Fruit fly (Drosophila melanogaster) whole organism, embryonic: ENCODE results near the gene Usp16-45.

ENCODE experiments used
- Awh ChIP-seq: fragments of 200-800 bp; sonication (Bioruptor generic); IDR thresholded peaks from 2 replicates; pipeline ENCODE4, ENCODE4 v1.3.6; 2022; ENCODE audit warnings: missing biosample characterization, missing genetic modification characterization
- C15 ChIP-seq: fragments of 200-800 bp; sonication (Bioruptor generic); IDR thresholded peaks from 3 replicates; pipeline ENCODE4 v1.3.6; 2022; ENCODE audit warnings: missing biosample characterization, missing genetic modification characterization
- CG10565 ChIP-seq: fragments of 200-800 bp; sonication (Bioruptor generic); optimal IDR thresholded peaks from 3 replicates; lab custom pipeline; 2016; ENCODE audit warnings: missing biosample characterization, mild to moderate bottlenecking, missing genetic modification characterization
- CG11398 ChIP-seq: fragments of 200-800 bp; sonication (Bioruptor generic); optimal IDR thresholded peaks from 2 replicates; lab custom pipeline; 2016; ENCODE audit warnings: missing biosample characterization, missing genetic modification characterization
- CG11504 ChIP-seq: fragments of 200-800 bp; sonication (Bioruptor generic); optimal IDR thresholded peaks from 3 replicates; lab custom pipeline; 2019; ENCODE audit warnings: missing biosample characterization, mild to moderate bottlenecking, missing genetic modification characterization, moderate library complexity
- CG11560 ChIP-seq: fragments of 200-800 bp; sonication (Bioruptor generic); IDR thresholded peaks from 3 replicates; pipeline ENCODE4 v1.3.6; 2022; ENCODE audit warnings: missing biosample characterization, missing genetic modification characterization
- CG12071 ChIP-seq: fragments of 200-800 bp; sonication (Bioruptor generic); optimal IDR thresholded peaks from 3 replicates; lab custom pipeline; 2018; ENCODE audit warnings: missing biosample characterization, mild to moderate bottlenecking, missing genetic modification characterization
- CG12155 ChIP-seq: fragments of 200-800 bp; sonication (Bioruptor generic); optimal IDR thresholded peaks from 3 replicates; lab custom pipeline; 2016; ENCODE audit warnings: missing biosample characterization, missing genetic modification characterization
- CG15696 ChIP-seq: fragments of 200-800 bp; sonication (Bioruptor generic); optimal IDR thresholded peaks from 2 replicates; lab custom pipeline; 2019; ENCODE audit warnings: missing biosample characterization, mild to moderate bottlenecking, missing genetic modification characterization, moderate library complexity
- CG17568 ChIP-seq: fragments of 200-800 bp; sonication (Bioruptor generic); optimal IDR thresholded peaks from 2 replicates; lab custom pipeline; 2018; ENCODE audit warnings: missing biosample characterization, mild to moderate bottlenecking, missing genetic modification characterization, moderate library complexity
- CG18599 ChIP-seq: fragments of 200-800 bp; sonication (Bioruptor generic); optimal IDR thresholded peaks from 3 replicates; lab custom pipeline; 2017; ENCODE audit warnings: missing biosample characterization, missing genetic modification characterization, mild to moderate bottlenecking, moderate library complexity, missing genetic modification reagents
- CG2120 ChIP-seq: fragments of 200-800 bp; sonication (Bioruptor generic); optimal IDR thresholded peaks from 3 replicates; lab custom pipeline; 2016; ENCODE audit warnings: missing biosample characterization, missing genetic modification characterization
- CG2129 ChIP-seq: fragments of 200-800 bp; sonication (Bioruptor generic); IDR thresholded peaks from 2 replicates; pipeline ENCODE4 v1.3.6; 2022; ENCODE audit warnings: missing biosample characterization, missing genetic modification characterization; ENCODE audit not compliant: partially characterized antibody
- CG2678 ChIP-seq: fragments of 200-800 bp; sonication (Bioruptor generic); optimal IDR thresholded peaks from 3 replicates; lab custom pipeline; 2019; ENCODE audit warnings: missing biosample characterization, mild to moderate bottlenecking, missing genetic modification characterization, moderate library complexity
- CG3163 ChIP-seq: fragments of 200-800 bp; sonication (Bioruptor generic); optimal IDR thresholded peaks from 3 replicates; lab custom pipeline; 2016; ENCODE audit warnings: missing biosample characterization, missing genetic modification characterization
- CG34376 ChIP-seq: fragments of 200-800 bp; sonication (Bioruptor generic); optimal IDR thresholded peaks from 2 replicates; lab custom pipeline; 2018; ENCODE audit warnings: missing biosample characterization, mild to moderate bottlenecking, missing genetic modification characterization
- CG34422 ChIP-seq: fragments of 200-800 bp; sonication (Bioruptor generic); IDR thresholded peaks from 3 replicates; pipeline ENCODE4 v1.3.6; 2022; ENCODE audit warnings: missing biosample characterization, missing genetic modification characterization
- CG42726 ChIP-seq: fragments of 200-800 bp; sonication (Bioruptor generic); IDR thresholded peaks from 2 replicates; pipeline ENCODE4 v1.3.6; 2022; ENCODE audit warnings: missing biosample characterization, missing genetic modification characterization; ENCODE audit not compliant: partially characterized antibody
- CG4328 ChIP-seq: fragments of 200-800 bp; sonication (Bioruptor generic); optimal IDR thresholded peaks from 3 replicates; lab custom pipeline; 2017; ENCODE audit warnings: missing biosample characterization, missing genetic modification reagents, missing genetic modification characterization
- CG4360 ChIP-seq: fragments of 200-800 bp; sonication (Bioruptor generic); IDR thresholded peaks from 2 replicates; pipeline ENCODE4 v1.3.6; 2022; ENCODE audit warnings: missing biosample characterization, missing genetic modification characterization
- CG4404 ChIP-seq: fragments of 200-800 bp; sonication (Bioruptor generic); IDR thresholded peaks from 2 replicates; pipeline ENCODE4 v1.3.6; 2022; ENCODE audit warnings: missing biosample characterization, missing genetic modification characterization
- CG4617 ChIP-seq: fragments of 200-800 bp; sonication (Bioruptor generic); optimal IDR thresholded peaks from 3 replicates; lab custom pipeline; 2016; ENCODE audit warnings: missing biosample characterization, missing genetic modification characterization, borderline replicate concordance
- CG6654 ChIP-seq: fragments of 200-800 bp; sonication (Bioruptor generic); optimal IDR thresholded peaks from 2 replicates; lab custom pipeline; 2017; ENCODE audit warnings: missing biosample characterization, mild to moderate bottlenecking, missing genetic modification characterization
- CG8290 ChIP-seq, 3 experiments: fragments of 200-800 bp; sonication (Bioruptor generic); optimal IDR thresholded peaks; 2 replicates each; lab custom pipeline; 2016 to 2019; ENCODE audit warnings: missing biosample characterization in 3 of 3, missing genetic modification characterization in 3 of 3, mild to moderate bottlenecking in 2 of 3, moderate library complexity in 1 of 3
- Dek ChIP-seq: fragments of 200-800 bp; sonication (Bioruptor generic); optimal IDR thresholded peaks from 3 replicates; lab custom pipeline; 2019; ENCODE audit warnings: missing biosample characterization, mild to moderate bottlenecking, missing genetic modification characterization, moderate library complexity
- Fer1 ChIP-seq: fragments of 200-800 bp; sonication (Bioruptor generic); optimal IDR thresholded peaks from 2 replicates; lab custom pipeline; 2017; ENCODE audit warnings: missing biosample characterization, mild to moderate bottlenecking, missing genetic modification characterization
- GATAe ChIP-seq: fragments of 200-800 bp; sonication (Bioruptor generic); conservative IDR thresholded peaks from 2 replicates; pipeline ENCODE4 v1.3.6; 2022; ENCODE audit warnings: missing biosample characterization, missing genetic modification characterization
- Mrtf ChIP-seq: fragments of 200-800 bp; sonication (Bioruptor generic); IDR thresholded peaks from 3 replicates; pipeline ENCODE4 v1.3.6; 2022; ENCODE audit warnings: missing biosample characterization, missing genetic modification characterization
- PHDP ChIP-seq: fragments of 200-800 bp; sonication (Bioruptor generic); optimal IDR thresholded peaks from 3 replicates; lab custom pipeline; 2018; ENCODE audit warnings: missing biosample characterization, mild to moderate bottlenecking, missing genetic modification characterization, moderate library complexity
- Rfx ChIP-seq: fragments of 200-800 bp; sonication (Bioruptor generic); IDR thresholded peaks from 2 replicates; pipeline ENCODE4 v1.3.6; 2022; ENCODE audit warnings: missing biosample characterization, missing genetic modification characterization
- amos ChIP-seq: fragments of 200-800 bp; sonication (Bioruptor generic); IDR thresholded peaks from 2 replicates; pipeline ENCODE4 v1.3.6; 2022; ENCODE audit warnings: missing biosample characterization, missing genetic modification characterization; ENCODE audit not compliant: partially characterized antibody
- aop ChIP-seq: fragments of 200-800 bp; sonication (Bioruptor generic); IDR thresholded peaks from 2 replicates; pipeline ENCODE4 v1.3.6; 2022; ENCODE audit warnings: missing biosample characterization, missing genetic modification characterization
- az2 ChIP-seq: fragments of 200-800 bp; sonication (Bioruptor generic); optimal IDR thresholded peaks from 3 replicates; lab custom pipeline; 2016; ENCODE audit warnings: missing biosample characterization, missing genetic modification characterization
- bowl ChIP-seq: fragments of 200-800 bp; sonication (Bioruptor generic); IDR thresholded peaks from 2 replicates; pipeline ENCODE4 v1.3.6; 2022; ENCODE audit warnings: missing biosample characterization, missing genetic modification characterization
- caup ChIP-seq: fragments of 200-800 bp; sonication (Bioruptor generic); optimal IDR thresholded peaks from 3 replicates; lab custom pipeline; 2017; ENCODE audit warnings: missing biosample characterization, mild to moderate bottlenecking, missing genetic modification characterization, moderate library complexity; ENCODE audit not compliant: severe bottlenecking
- emc ChIP-seq: fragments of 200-800 bp; sonication (Bioruptor generic); optimal IDR thresholded peaks from 2 replicates; lab custom pipeline; 2016; ENCODE audit warnings: missing biosample characterization, missing genetic modification characterization
- knrl ChIP-seq: fragments of 200-800 bp; sonication (Bioruptor generic); IDR thresholded peaks from 3 replicates; pipeline ENCODE4 v1.3.6; 2022; ENCODE audit warnings: missing biosample characterization, missing genetic modification characterization; ENCODE audit not compliant: partially characterized antibody
- luna ChIP-seq: fragments of 200-800 bp; sonication (Bioruptor generic); optimal IDR thresholded peaks from 2 replicates; lab custom pipeline; 2016; ENCODE audit warnings: missing biosample characterization, missing genetic modification characterization
- maf-S ChIP-seq: fragments of 200-800 bp; sonication (Bioruptor generic); optimal IDR thresholded peaks from 2 replicates; lab custom pipeline; 2016; ENCODE audit warnings: missing biosample characterization, missing genetic modification characterization
- ranshi ChIP-seq: fragments of 200-800 bp; sonication (Bioruptor generic); IDR thresholded peaks from 2 replicates; pipeline ENCODE4 v1.3.6; 2022; ENCODE audit warnings: missing biosample characterization, missing genetic modification characterization
- scrt ChIP-seq: fragments of 200-800 bp; sonication (Bioruptor generic); optimal IDR thresholded peaks from 2 replicates; lab custom pipeline; 2018; ENCODE audit warnings: missing biosample characterization, mild to moderate bottlenecking, missing genetic modification characterization, moderate library complexity
- slbo ChIP-seq: fragments of 200-800 bp; sonication (Bioruptor generic); IDR thresholded peaks from 2 replicates; pipeline ENCODE4 v1.3.6; 2022; ENCODE audit warnings: missing biosample characterization, missing genetic modification characterization
- ssp ChIP-seq: fragments of 200-800 bp; sonication (Bioruptor generic); IDR thresholded peaks from 2 replicates; pipeline ENCODE4 v1.3.6; 2022; ENCODE audit warnings: missing biosample characterization, missing genetic modification characterization
- zen2 ChIP-seq: fragments of 200-800 bp; sonication (Bioruptor generic); IDR thresholded peaks from 3 replicates; pipeline ENCODE4 v1.3.6; 2022; ENCODE audit warnings: missing biosample characterization, missing genetic modification characterization; ENCODE audit not compliant: partially characterized antibody
- zfh1 ChIP-seq: fragments of 200-800 bp; sonication (Bioruptor generic); IDR thresholded peaks from 3 replicates; pipeline ENCODE4 v1.3.6; 2022; ENCODE audit warnings: missing biosample characterization, missing genetic modification characterization

The Usp16-45 gene

dm6 chrX:5421407-5422250 is at the start of gene Usp16-45 (continued):
- peak; percentile 14 for TF ChIP-seq CG12155

- no peak for TF ChIP-seq CG6654 (GFP tag; lab: Kevin White, UChicago)
- TF ChIP-seq knrl: 0 out of 3 replicates have a peak, but pooled peaks have one; percentile 28
- peak; percentile 73; the same call in 1 of the 2 replicates for TF ChIP-seq CG2129 (GFP tag; lab: Robert Waterston, UW)
- TF ChIP-seq amos (GFP tag; lab: Robert Waterston, UW): peak; percentile 13; the same call in 1 of the 2 replicates
- peak; percentile 98 for TF ChIP-seq CG42726 (GFP tag; lab: Robert Waterston, UW)
- TF ChIP-seq Rfx: no peak
These were observed 38.8 kb upstream of the Usp16-45 start for dm6 chrX:5382539-5382938.

- TF ChIP-seq zfh1 (GFP tag; lab: Robert Waterston, UW) (no peak), CG2678 (tag; lab: Kevin White, UChicago) (no peak), PHDP (tag; lab: Kevin White, UChicago) (peak; percentile 34), CG15696 (no peak), CG4617 (GFP tag; lab: Kevin White, UChicago) (no peak), ssp (GFP tag; lab: Robert Waterston, UW) (no peak), CG2120 (GFP tag; lab: Kevin White, UChicago) (peak; percentile 3), CG4360 (no peak), CG11504 (tag; lab: Kevin White, UChicago) (no peak), luna (GFP tag; lab: Kevin White, UChicago) (no peak), CG18599 (GFP tag; lab: Kevin White, UChicago) (peak; percentile 71), az2 (GFP tag; lab: Kevin White, UChicago) (no peak), CG12071 (GFP tag; lab: Kevin White, UChicago) (peak; percentile 4), CG34422 (GFP tag; lab: Robert Waterston, UW) (no peak), GATAe (GFP tag; lab: Robert Waterston, UW) (no peak), caup (GFP tag; lab: Kevin White, UChicago) (peak; percentile 11), aop (GFP tag; lab: Robert Waterston, UW) (no peak), Mrtf (GFP tag; lab: Robert Waterston, UW) (no peak), CG11398 (GFP tag; lab: Kevin White, UChicago) (no peak), CG11560 (no peak), Fer1 (GFP tag; lab: Kevin White, UChicago) (peak; percentile 58), scrt (GFP tag; lab: Kevin White, UChicago) (peak; percentile 9), CG10565 (GFP tag; lab: Kevin White, UChicago) (no peak), CG17568 (GFP tag; lab: Kevin White, UChicago) (peak; percentile 20), slbo (no peak), bowl (no peak), zen2 (no peak), Dek (tag; lab: Kevin White, UChicago) (no peak), C15 (no peak), emc (GFP tag; lab: Kevin White, UChicago) (no peak), CG4404 (no peak), maf-S (no peak), CG3163 (GFP tag; lab: Kevin White, UChicago) (no peak), CG8290 (GFP tag; optimal IDR thresholded peaks at IDR 0.05; lab: Kevin White, UChicago) (no peak), CG8290 (tag; optimal IDR thresholded peaks at IDR 0.05; lab: Kevin White, UChicago) (peak in 1 of 2 experiments; percentile 10), Awh (GFP tag; lab: Robert Waterston, UW) (no peak), CG4328 (GFP tag; lab: Kevin White, UChicago) (no peak), ranshi (GFP tag; lab: Robert Waterston, UW) (no peak), CG34376 (GFP tag; lab: Kevin White, UChicago) (peak; percentile 17)
These were observed 12.5 kb upstream of the Usp16-45 start for dm6 chrX:5408869-5409268.
